Worm (Caenorhabditis elegans): ENCODE results near the gene Y25C1A.6.

Y25C1A.6 gene

ce11 chrII:3110099-3110498 is 49.2 kb downstream of the Y25C1A.6 start:
- TF ChIP-seq unc-62 (GFP tag; optimal IDR thresholded peaks at IDR 0.05), result no peak

- TF ChIP-seq unc-62 (GFP tag; optimal IDR thresholded peaks at IDR 0.05), result no peak
These were observed 50.3 kb downstream of the Y25C1A.6 start, which contains the start of gene Y25C1A.13 for ce11 chrII:3111147-3111546. TSS of gene Y25C1A.13 (minus strand) at chrII:3111247.
